Worm (Caenorhabditis elegans) whole organism, late embryonic: ENCODE measurements around the gene ZK154.5.

Experiments
- elt-2 ChIP-seq: sonication (generic microtip); optimal IDR thresholded peaks from 2 replicates; lab custom pipeline; 2016; ENCODE audit warnings: missing genetic modification reagents, missing genetic modification characterization, missing compliant biosample characterization
- hlh-13 ChIP-seq: fragments of 200-800 bp; sonication (Bioruptor generic); optimal IDR thresholded peaks from 2 replicates; lab custom pipeline; 2018; ENCODE audit warnings: mild to moderate bottlenecking, missing genetic modification characterization, missing compliant biosample characterization
- mec-3 ChIP-seq: sonication (generic microtip); optimal IDR thresholded peaks from 2 replicates; lab custom pipeline; 2016; ENCODE audit warnings: borderline replicate concordance, missing genetic modification characterization, missing compliant biosample characterization
- nhr-11 ChIP-seq: fragments of 150-350 bp; optimal IDR thresholded peaks from 2 replicates; lab custom pipeline; 2014; ENCODE audit warnings: missing biosample characterization, missing genetic modification characterization
- rnt-1 ChIP-seq: sonication (generic microtip); optimal IDR thresholded peaks from 2 replicates; lab custom pipeline; 2016; ENCODE audit warnings: missing genetic modification characterization, missing compliant biosample characterization
- sox-4 ChIP-seq: sonication (generic microtip); optimal IDR thresholded peaks from 2 replicates; lab custom pipeline; 2017; ENCODE audit warnings: mild to moderate bottlenecking, missing genetic modification characterization, inconsistent platforms, missing compliant biosample characterization
- unc-86 ChIP-seq: sonication (generic microtip); optimal IDR thresholded peaks from 2 replicates; lab custom pipeline; 2016; ENCODE audit warnings: missing genetic modification characterization, missing compliant biosample characterization

ce11 chrX:7808388-7808787 is 20.7 kb upstream of the ZK154.5 start:
- TF ChIP-seq mec-3: no peak
- TF ChIP-seq nhr-11 (tag; lab: Kevin White, UChicago): no peak
- TF ChIP-seq unc-86 (tag; lab: Kevin White, UChicago): no peak
- no peak for TF ChIP-seq rnt-1
- TF ChIP-seq hlh-13 (GFP tag; lab: Kevin White, UChicago): no peak
- no peak for TF ChIP-seq sox-4
- TF ChIP-seq elt-2 (tag; lab: Kevin White, UChicago): no peak
